Worm (Caenorhabditis elegans) whole organism, L4/young adult: ENCODE data around the gene dhs-19.

ENCODE experiments used
- dao-5 ChIP-seq: sonication (generic microtip); optimal IDR thresholded peaks from 2 replicates; lab custom pipeline; 2016; ENCODE audit warnings: missing genotype, missing genetic modification characterization, moderate library complexity, missing compliant biosample characterization
- him-1 ChIP-seq: sonication (generic microtip); optimal IDR thresholded peaks from 2 replicates; lab custom pipeline; 2016; ENCODE audit warnings: missing genotype, missing genetic modification reagents, missing genetic modification characterization, missing compliant biosample characterization

- TF ChIP-seq him-1 (tag; lab: Kevin White, UChicago) (no peak), dao-5 (tag; lab: Kevin White, UChicago) (no peak)
These were observed 35.4 kb downstream of the dhs-19 start for ce11 chrV:11454917-11455316.
